Worm (Caenorhabditis elegans): ENCODE measurements around the gene snf-12.
A peak's percentile ranks its signal among the peaks of the same experiment; 100 is the strongest.

DNA sequence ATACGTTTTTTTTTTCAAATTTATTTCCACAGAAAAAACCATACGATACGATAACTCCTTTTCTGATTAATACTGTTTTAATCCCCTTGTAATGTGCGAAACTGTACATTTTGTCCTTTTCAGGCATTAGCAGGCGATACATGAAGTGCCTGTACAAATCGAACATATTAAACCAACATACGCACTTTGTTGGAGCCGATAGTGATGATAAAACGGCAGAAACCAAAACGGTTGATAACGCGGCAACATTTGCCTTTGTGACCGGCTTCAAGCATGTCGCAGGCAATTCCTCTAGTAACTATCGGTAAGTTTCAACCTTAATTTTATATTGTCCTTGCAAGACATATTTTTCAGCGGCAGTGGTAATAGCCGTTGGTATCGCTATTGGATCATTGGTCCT is 5.0 kb downstream of the snf-12 start, which contains the start of gene nep-22:
- TF ChIP-seq tbx-11 (GFP tag; IDR thresholded peaks at IDR 0.05) (no peak), ets-7 (tag; optimal IDR thresholded peaks at IDR 0.05) (no peak), ceh-36 (tag; optimal IDR thresholded peaks at IDR 0.05) (peak; percentile 7), hnd-1 (tag; optimal IDR thresholded peaks at IDR 0.05) (no peak), ama-1 (optimal IDR thresholded peaks at IDR 0.05) (no peak), sea-1 (GFP tag; conservative IDR thresholded peaks at IDR 0.05) (no peak), F13C5.2 (tag; optimal IDR thresholded peaks at IDR 0.05) (no peak), flt-1 (GFP tag; IDR thresholded peaks at IDR 0.05) (no peak), ceh-13 (GFP tag; optimal IDR thresholded peaks at IDR 0.05) (no peak), hmbx-1 (tag; optimal IDR thresholded peaks at IDR 0.05) (no peak), scrt-1 (GFP tag; IDR thresholded peaks at IDR 0.05) (no peak)
